Fruit fly (Drosophila melanogaster) whole organism, embryonic: ENCODE measurements around the gene Unr.
A peak's percentile ranks its signal among the peaks of the same experiment; 100 is the strongest.

Experiments used
- Bdp1 ChIP-seq: fragments of 200-800 bp; sonication (Bioruptor generic); optimal IDR thresholded peaks from 3 replicates; lab custom pipeline; 2016; ENCODE audit warnings: missing biosample characterization, missing genetic modification characterization
- CG10147 ChIP-seq: fragments of 200-800 bp; sonication (Bioruptor generic); optimal IDR thresholded peaks from 2 replicates; lab custom pipeline; 2019; ENCODE audit warnings: missing biosample characterization, mild to moderate bottlenecking, missing genetic modification characterization, moderate library complexity
- CG10274 ChIP-seq: fragments of 200-800 bp; sonication (Bioruptor generic); optimal IDR thresholded peaks from 3 replicates; lab custom pipeline; 2017; ENCODE audit warnings: missing biosample characterization, mild to moderate bottlenecking, missing genetic modification characterization
- CG10979 ChIP-seq: fragments of 200-800 bp; sonication (Bioruptor generic); optimal IDR thresholded peaks from 2 replicates; lab custom pipeline; 2018; ENCODE audit warnings: missing biosample characterization, mild to moderate bottlenecking, missing genetic modification characterization, moderate library complexity
- CG11696 ChIP-seq: fragments of 200-800 bp; sonication (Bioruptor generic); IDR thresholded peaks from 2 replicates; pipeline ENCODE4 v1.3.6; 2022; ENCODE audit warnings: missing biosample characterization, missing genetic modification characterization
- CG13123 ChIP-seq: fragments of 200-800 bp; sonication (Bioruptor generic); optimal IDR thresholded peaks from 2 replicates; lab custom pipeline; 2016; ENCODE audit warnings: missing biosample characterization, missing genetic modification characterization
- CG14710 ChIP-seq: fragments of 200-800 bp; sonication (Bioruptor generic); optimal IDR thresholded peaks from 3 replicates; lab custom pipeline; 2019; ENCODE audit warnings: missing biosample characterization, mild to moderate bottlenecking, missing genetic modification characterization, moderate library complexity
- CG14965 ChIP-seq: fragments of 200-800 bp; sonication (Bioruptor generic); optimal IDR thresholded peaks from 2 replicates; lab custom pipeline; 2016; ENCODE audit warnings: missing biosample characterization, missing genetic modification characterization, borderline replicate concordance
- CG18011 ChIP-seq: fragments of 200-800 bp; sonication (Bioruptor generic); optimal IDR thresholded peaks from 2 replicates; lab custom pipeline; 2017; ENCODE audit warnings: missing biosample characterization, missing genetic modification characterization, mild to moderate bottlenecking, moderate library complexity, missing genotype
- CG2116 ChIP-seq: fragments of 200-800 bp; sonication (Bioruptor generic); optimal IDR thresholded peaks from 3 replicates; lab custom pipeline; 2018; ENCODE audit warnings: missing biosample characterization, mild to moderate bottlenecking, missing genetic modification characterization
- CG31441 ChIP-seq: fragments of 200-800 bp; sonication (Bioruptor generic); IDR thresholded peaks from 2 replicates; pipeline ENCODE4 v1.3.6; 2022; ENCODE audit warnings: missing biosample characterization, missing genetic modification characterization
- CG3163 ChIP-seq: fragments of 200-800 bp; sonication (Bioruptor generic); optimal IDR thresholded peaks from 3 replicates; lab custom pipeline; 2016; ENCODE audit warnings: missing biosample characterization, missing genetic modification characterization
- CG42726 ChIP-seq: fragments of 200-800 bp; sonication (Bioruptor generic); IDR thresholded peaks from 2 replicates; pipeline ENCODE4 v1.3.6; 2022; ENCODE audit warnings: missing biosample characterization, missing genetic modification characterization; ENCODE audit not compliant: partially characterized antibody
- CG4328 ChIP-seq: fragments of 200-800 bp; sonication (Bioruptor generic); optimal IDR thresholded peaks from 3 replicates; lab custom pipeline; 2017; ENCODE audit warnings: missing biosample characterization, missing genetic modification reagents, missing genetic modification characterization
- CG4404 ChIP-seq: fragments of 200-800 bp; sonication (Bioruptor generic); IDR thresholded peaks from 2 replicates; pipeline ENCODE4 v1.3.6; 2022; ENCODE audit warnings: missing biosample characterization, missing genetic modification characterization
- CG4424 ChIP-seq: fragments of 200-800 bp; sonication (Bioruptor generic); optimal IDR thresholded peaks from 3 replicates; lab custom pipeline; 2016; ENCODE audit warnings: missing biosample characterization, missing genetic modification characterization
- CG6683 ChIP-seq: fragments of 200-800 bp; sonication (Bioruptor generic); optimal IDR thresholded peaks from 2 replicates; lab custom pipeline; 2017; ENCODE audit warnings: missing biosample characterization, mild to moderate bottlenecking, missing genetic modification characterization, missing genetic modification reagents
- CG9437 ChIP-seq: fragments of 200-800 bp; sonication (Bioruptor generic); optimal IDR thresholded peaks from 2 replicates; lab custom pipeline; 2018; ENCODE audit warnings: missing biosample characterization, mild to moderate bottlenecking, missing genetic modification characterization
- CG9876 ChIP-seq: fragments of 200-800 bp; sonication (Bioruptor generic); optimal IDR thresholded peaks from 2 replicates; lab custom pipeline; 2016; ENCODE audit warnings: missing biosample characterization, missing genetic modification characterization
- H15 ChIP-seq: fragments of 200-800 bp; sonication (Bioruptor generic); IDR thresholded peaks from 3 replicates; pipeline ENCODE4 v1.3.6; 2022; ENCODE audit warnings: missing biosample characterization, missing genetic modification characterization
- HLH54F ChIP-seq: fragments of 200-800 bp; sonication (Bioruptor generic); optimal IDR thresholded peaks from 3 replicates; lab custom pipeline; 2016; ENCODE audit warnings: missing biosample characterization, missing genetic modification characterization
- Hmx ChIP-seq: fragments of 200-800 bp; sonication (Bioruptor generic); optimal IDR thresholded peaks from 2 replicates; lab custom pipeline; 2016; ENCODE audit warnings: missing biosample characterization, missing genetic modification characterization
- Hr78 ChIP-seq, 2 experiments: fragments of 200-800 bp in 1 of 2; fragments of >200 bp in 1 of 2; sonication (Bioruptor generic) in 1 of 2; optimal IDR thresholded peaks; 2 replicates each; lab custom pipeline; 2017 to 2019; ENCODE audit warnings: missing biosample characterization in 2 of 2, missing genetic modification characterization in 2 of 2, mild to moderate bottlenecking in 1 of 2, moderate library complexity in 1 of 2
- Hsf ChIP-seq: fragments of 200-800 bp; sonication (Bioruptor generic); optimal IDR thresholded peaks from 3 replicates; lab custom pipeline; 2016; ENCODE audit warnings: missing biosample characterization, missing genetic modification characterization
- MTF-1 ChIP-seq: fragments of 200-800 bp; sonication (Bioruptor generic); optimal IDR thresholded peaks from 2 replicates; lab custom pipeline; 2018; ENCODE audit warnings: missing biosample characterization, mild to moderate bottlenecking, missing genetic modification characterization, borderline replicate concordance
- Max ChIP-seq: fragments of 200-800 bp; sonication (Bioruptor generic); optimal IDR thresholded peaks from 2 replicates; lab custom pipeline; 2016; ENCODE audit warnings: missing biosample characterization, mild to moderate bottlenecking, missing genetic modification characterization
- Rx ChIP-seq: fragments of 200-800 bp; sonication (Bioruptor generic); IDR thresholded peaks from 2 replicates; pipeline ENCODE4 v1.3.6; 2022; ENCODE audit warnings: missing biosample characterization, missing genetic modification characterization
- Sry-δ ChIP-seq: fragments of 200-800 bp; sonication (Bioruptor generic); optimal IDR thresholded peaks from 2 replicates; lab custom pipeline; 2016; ENCODE audit warnings: missing biosample characterization, missing genetic modification characterization
- ara ChIP-seq: fragments of 200-800 bp; sonication (Bioruptor generic); IDR thresholded peaks from 2 replicates; pipeline ENCODE4 v1.3.6; 2022; ENCODE audit warnings: missing biosample characterization, missing genetic modification characterization
- cg ChIP-seq: fragments of 200-800 bp; sonication (Bioruptor generic); optimal IDR thresholded peaks from 3 replicates; lab custom pipeline; 2019; ENCODE audit warnings: missing biosample characterization, mild to moderate bottlenecking, missing genetic modification characterization, moderate library complexity
- chinmo ChIP-seq: fragments of 200-800 bp; sonication (Bioruptor generic); IDR thresholded peaks from 4 replicates; pipeline ENCODE4 v1.3.6; 2022; ENCODE audit warnings: missing biosample characterization, missing genetic modification characterization; ENCODE audit not compliant: partially characterized antibody
- croc ChIP-seq: fragments of 200-800 bp; sonication (Bioruptor generic); conservative IDR thresholded peaks from 3 replicates; pipeline ENCODE4 v1.3.6; 2022; ENCODE audit warnings: missing biosample characterization, missing genetic modification characterization
- eve ChIP-seq, 2 experiments: fragments of >200 bp; optimal IDR thresholded peaks; 2 replicates each; lab custom pipeline; 2017; ENCODE audit warnings: missing biosample characterization in 2 of 2, missing genetic modification characterization in 2 of 2
- fd96Cb ChIP-seq: fragments of 200-800 bp; sonication (Bioruptor generic); optimal IDR thresholded peaks from 2 replicates; lab custom pipeline; 2018; ENCODE audit warnings: missing biosample characterization, mild to moderate bottlenecking, missing genetic modification characterization, moderate library complexity
- h ChIP-seq: fragments of >200 bp; optimal IDR thresholded peaks from 2 replicates; lab custom pipeline; 2017
- ken ChIP-seq: fragments of 200-800 bp; sonication (Bioruptor generic); IDR thresholded peaks from 3 replicates; pipeline ENCODE4 v1.3.6; 2022; ENCODE audit warnings: missing biosample characterization, missing genetic modification characterization
- pita ChIP-seq: fragments of 200-800 bp; sonication (Bioruptor generic); optimal IDR thresholded peaks from 2 replicates; lab custom pipeline; 2017; ENCODE audit warnings: missing biosample characterization, mild to moderate bottlenecking, missing genetic modification characterization
- psq ChIP-seq: fragments of 200-800 bp; sonication (Bioruptor generic); optimal IDR thresholded peaks from 2 replicates; lab custom pipeline; 2017; ENCODE audit warnings: missing biosample characterization, missing genetic modification characterization
- ranshi ChIP-seq: fragments of 200-800 bp; sonication (Bioruptor generic); IDR thresholded peaks from 2 replicates; pipeline ENCODE4 v1.3.6; 2022; ENCODE audit warnings: missing biosample characterization, missing genetic modification characterization
- repo ChIP-seq: fragments of 200-800 bp; sonication (Bioruptor generic); optimal IDR thresholded peaks from 2 replicates; lab custom pipeline; 2016; ENCODE audit warnings: missing biosample characterization, missing genetic modification characterization
- row ChIP-seq: fragments of 200-800 bp; sonication (Bioruptor generic); IDR thresholded peaks from 3 replicates; pipeline ENCODE4 v1.3.6; 2022; ENCODE audit warnings: missing biosample characterization, missing genetic modification characterization
- run ChIP-seq: fragments of 200-800 bp; sonication (Bioruptor generic); optimal IDR thresholded peaks from 3 replicates; lab custom pipeline; 2018; ENCODE audit warnings: missing biosample characterization, mild to moderate bottlenecking, missing genetic modification characterization
- slbo ChIP-seq: fragments of 200-800 bp; sonication (Bioruptor generic); IDR thresholded peaks from 2 replicates; pipeline ENCODE4 v1.3.6; 2022; ENCODE audit warnings: missing biosample characterization, missing genetic modification characterization
- sna ChIP-seq: fragments of 200-800 bp; sonication (Bioruptor generic); IDR thresholded peaks from 2 replicates; pipeline ENCODE4 v1.3.6; 2022; ENCODE audit warnings: missing biosample characterization, missing genetic modification characterization; ENCODE audit not compliant: partially characterized antibody
- sob ChIP-seq: fragments of 200-800 bp; sonication (Bioruptor generic); IDR thresholded peaks from 2 replicates; pipeline ENCODE4 v1.3.6; 2022; ENCODE audit warnings: missing biosample characterization, missing genetic modification characterization
- sqz ChIP-seq: fragments of 200-800 bp; sonication (Bioruptor generic); optimal IDR thresholded peaks from 3 replicates; lab custom pipeline; 2018; ENCODE audit warnings: missing biosample characterization, mild to moderate bottlenecking, missing genetic modification characterization
- tup ChIP-seq: fragments of 200-800 bp; sonication (Bioruptor generic); optimal IDR thresholded peaks from 2 replicates; lab custom pipeline; 2016; ENCODE audit warnings: missing biosample characterization, mild to moderate bottlenecking, missing genetic modification characterization, moderate library complexity
- unpg ChIP-seq: fragments of 200-800 bp; sonication (Bioruptor generic); optimal IDR thresholded peaks from 3 replicates; lab custom pipeline; 2018; ENCODE audit warnings: missing biosample characterization, mild to moderate bottlenecking, missing genetic modification characterization, moderate library complexity
- usp ChIP-seq: fragments of >200 bp; optimal IDR thresholded peaks from 2 replicates; lab custom pipeline; 2017; ENCODE audit warnings: missing biosample characterization, missing genetic modification characterization
- wor ChIP-seq: fragments of 200-800 bp; sonication (Bioruptor generic); IDR thresholded peaks from 2 replicates; pipeline ENCODE4 v1.3.6; 2022; ENCODE audit warnings: missing biosample characterization, missing genetic modification characterization

The Unr gene

dm6 chr3L:8440771-8441549 is 1.2 kb downstream of the Unr start (continued):
- TF ChIP-seq tup (GFP tag; lab: Kevin White, UChicago) (no peak), cg (GFP tag; lab: Kevin White, UChicago) (no peak), CG42726 (GFP tag; lab: Robert Waterston, UW) (no peak), CG4424 (GFP tag; lab: Kevin White, UChicago) (peak; percentile 28), CG3163 (GFP tag; lab: Kevin White, UChicago) (no peak), CG18011 (no peak), usp (GFP tag; lab: Kevin White, UChicago) (no peak), CG6683 (no peak), unpg (peak; percentile 42), pita (GFP tag; lab: Kevin White, UChicago) (no peak), Hmx (GFP tag; lab: Kevin White, UChicago) (no peak), ara (GFP tag; lab: Robert Waterston, UW) (peak; percentile 16; the same call in 1 of the 2 replicates), Hr78 (GFP tag; optimal IDR thresholded peaks at IDR 0.05; lab: Kevin White, UChicago) (no peak), slbo (peak; percentile 55; the same call in 1 of the 2 replicates), run (no peak), CG2116 (GFP tag; lab: Kevin White, UChicago) (no peak), CG10979 (tag; lab: Kevin White, UChicago) (peak; percentile 20), Bdp1 (GFP tag; lab: Kevin White, UChicago) (no peak), row (GFP tag; lab: Robert Waterston, UW) (peak; percentile 47; the same call in 2 of the 3 replicates), CG14965 (no peak), h (no peak), CG9876 (GFP tag; lab: Kevin White, UChicago) (no peak), ranshi (GFP tag; lab: Robert Waterston, UW) (no peak), CG10274 (GFP tag; lab: Kevin White, UChicago) (no peak), CG11696 (GFP tag; lab: Robert Waterston, UW) (no peak), sna (GFP tag; lab: Robert Waterston, UW) (no peak), repo (GFP tag; lab: Kevin White, UChicago) (no peak), CG31441 (GFP tag; lab: Robert Waterston, UW) (no peak), croc (no peak), psq (GFP tag; lab: Kevin White, UChicago) (peak; percentile 47), MTF-1 (no peak), chinmo (GFP tag; lab: Robert Waterston, UW) (peak; percentile 53; the same call in 1 of the 4 replicates), sob (GFP tag; lab: Robert Waterston, UW) (no peak), fd96Cb (tag; lab: Kevin White, UChicago) (peak; percentile 35), wor (GFP tag; lab: Robert Waterston, UW) (no peak), CG4328 (no peak), CG9437 (peak; percentile 20), CG10147 (GFP tag; lab: Kevin White, UChicago) (peak; percentile 1), Max (no peak), HLH54F (GFP tag; lab: Kevin White, UChicago) (peak; percentile 38), ken (GFP tag; lab: Robert Waterston, UW) (no peak), Rx (GFP tag; lab: Robert Waterston, UW) (no peak), sqz (GFP tag; lab: Kevin White, UChicago) (peak; percentile 71), CG4404 (no peak), Sry-δ (no peak), CG14710 (tag; lab: Kevin White, UChicago) (peak; percentile 1), H15 (no peak), Hsf (GFP tag; lab: Kevin White, UChicago) (peak; percentile 32), eve (GFP tag; optimal IDR thresholded peaks at IDR 0.05; lab: Kevin White, UChicago) (peak in 1 of 2 experiments; percentile 72), CG13123 (GFP tag; lab: Kevin White, UChicago) (no peak)
